Fruit fly (Drosophila melanogaster) whole organism, larva: ENCODE measurements around the gene CG5846.

Source experiments
- noc ChIP-seq: fragments of 200-800 bp; sonication (Bioruptor generic); optimal IDR thresholded peaks from 3 replicates; lab custom pipeline; 2019; ENCODE audit warnings: missing biosample characterization, mild to moderate bottlenecking, missing genetic modification characterization, moderate library complexity

Gene CG5846

dm6 chr2L:9956993-9957652 is at the start of gene CG5846, which contains the start of gene CG4658:
Gene CG5846, minus strand, starts transcription at chr2L:9957237.
Gene CG4658, plus strand, starts transcription at chr2L:9957132.
- TF ChIP-seq noc, result peak; percentile 93

dm6 chr2L:10004574-10004973 is 47.5 kb upstream of the CG5846 start:
- no peak for TF ChIP-seq noc

dm6 chr2L:10003593-10003992 is 46.6 kb upstream of the CG5846 start, which contains the start of gene Ndf:
Gene Ndf, plus strand, starts transcription at chr2L:10003832.
- TF ChIP-seq noc, result peak; percentile 9

dm6 chr2L:10002408-10003358 is 45.6 kb upstream of the CG5846 start, which contains the start of the genes CG31875 and SoYb:
Gene CG31875, minus strand, starts transcription at chr2L:10002736.
Gene SoYb, minus strand, starts transcription at chr2L:10002736.
- no peak for TF ChIP-seq noc

- TF ChIP-seq noc, result no peak
Measured at dm6 chr2L:9996553-9996952, 39.5 kb upstream of the CG5846 start.

dm6 chr2L:9994382-9994781 is 37.3 kb upstream of the CG5846 start:
- no peak for TF ChIP-seq noc

- TF ChIP-seq noc, result no peak
Measured at dm6 chr2L:9989846-9990506, 32.9 kb upstream of the CG5846 start.

dm6 chr2L:9989275-9989674 is 32.2 kb upstream of the CG5846 start:
- TF ChIP-seq noc, result no peak

- no peak for TF ChIP-seq noc
Measured at dm6 chr2L:9988201-9988990, 31.4 kb upstream of the CG5846 start.

dm6 chr2L:9986402-9987350 is 29.6 kb upstream of the CG5846 start:
- no peak for TF ChIP-seq noc

dm6 chr2L:9984078-9984772 is 27.2 kb upstream of the CG5846 start, which contains the start of gene bib:
Gene bib, plus strand, starts transcription at chr2L:9984645.
- peak; percentile 13 for TF ChIP-seq noc

dm6 chr2L:9982516-9982915 is 25.5 kb upstream of the CG5846 start:
- TF ChIP-seq noc, result no peak

dm6 chr2L:9981809-9982208 is 24.8 kb upstream of the CG5846 start:
- no peak for TF ChIP-seq noc

dm6 chr2L:9972624-9973023 is 15.6 kb upstream of the CG5846 start:
- TF ChIP-seq noc, result no peak
